Worm (Caenorhabditis elegans) whole organism, L4 larva: ENCODE results near the gene sri-19.
A peak's percentile ranks its signal among the peaks of the same experiment; 100 is the strongest.

Source experiments
- D1046.2 ChIP-seq: fragments of 200-800 bp; sonication (Bioruptor generic); IDR thresholded peaks from 2 replicates; pipeline ENCODE4 v1.3.6; 2022; ENCODE audit warnings: missing genetic modification characterization, missing compliant biosample characterization
- F10B5.3 ChIP-seq: sonication (generic microtip); optimal IDR thresholded peaks from 2 replicates; lab custom pipeline; 2016; ENCODE audit warnings: mild to moderate bottlenecking, missing genetic modification characterization, missing compliant biosample characterization
- F26F4.8 ChIP-seq: fragments of 200-800 bp; sonication (Bioruptor generic); conservative IDR thresholded peaks from 2 replicates; pipeline ENCODE4 v1.3.6; 2022; ENCODE audit warnings: missing genetic modification characterization, missing compliant biosample characterization
- R02D3.7 ChIP-seq: fragments of 150-350 bp; sonication (generic microtip); optimal IDR thresholded peaks from 3 replicates; lab custom pipeline; 2014; ENCODE audit warnings: missing biosample characterization, missing genetic modification characterization
- T20F7.1 ChIP-seq: fragments of 200-800 bp; sonication (Bioruptor generic); optimal IDR thresholded peaks from 2 replicates; lab custom pipeline; 2018; ENCODE audit warnings: mild to moderate bottlenecking, missing genetic modification characterization, missing compliant biosample characterization
- ZK337.2 ChIP-seq: fragments of 200-800 bp; sonication (Bioruptor generic); IDR thresholded peaks from 2 replicates; pipeline ENCODE4 v1.3.6; 2022; ENCODE audit warnings: missing genetic modification reagents, missing genetic modification characterization, missing compliant biosample characterization
- ama-1 ChIP-seq: fragments of 150-350 bp; optimal IDR thresholded peaks from 2 replicates; lab custom pipeline; 2014; ENCODE audit warnings: inconsistent platforms, mixed read lengths
- ceh-28 ChIP-seq: fragments of 150-350 bp; optimal IDR thresholded peaks from 2 replicates; lab custom pipeline; 2014; ENCODE audit warnings: missing biosample characterization, missing genetic modification reagents, missing genetic modification characterization
- ceh-44 ChIP-seq: fragments of 200-800 bp; sonication (Bioruptor generic); IDR thresholded peaks from 2 replicates; pipeline ENCODE4 v1.3.6; 2022; ENCODE audit warnings: missing genetic modification reagents, missing genetic modification characterization, missing compliant biosample characterization
- daf-12 ChIP-seq: fragments of 150-350 bp; optimal IDR thresholded peaks from 2 replicates; lab custom pipeline; 2014; ENCODE audit warnings: missing biosample characterization, missing genetic modification reagents, missing genetic modification characterization
- daf-16 ChIP-seq, 3 experiments: sonication (generic microtip); optimal IDR thresholded peaks; 2 replicates each; lab custom pipeline; 2016 to 2017; ENCODE audit warnings: missing genetic modification characterization in 3 of 3, missing genetic modification reagents in 3 of 3, mild to moderate bottlenecking in 2 of 3, missing compliant biosample characterization in 2 of 3, missing biosample characterization in 1 of 3, moderate library complexity in 1 of 3
- daf-19 ChIP-seq: fragments of 200-800 bp; sonication (Bioruptor generic); conservative IDR thresholded peaks from 2 replicates; pipeline ENCODE4 v1.3.6; 2022; ENCODE audit warnings: missing genetic modification characterization, missing compliant biosample characterization
- daf-8 ChIP-seq: fragments of 200-800 bp; sonication (Bioruptor generic); IDR thresholded peaks from 2 replicates; pipeline ENCODE4 v1.3.6; 2022; ENCODE audit warnings: missing genetic modification characterization, missing compliant biosample characterization
- dmd-6 ChIP-seq: fragments of 200-800 bp; sonication (Bioruptor generic); IDR thresholded peaks from 2 replicates; pipeline ENCODE4 v1.3.6; 2022; ENCODE audit warnings: missing genetic modification reagents, missing genetic modification characterization, missing compliant biosample characterization
- dmd-8 ChIP-seq: fragments of 200-800 bp; sonication (Bioruptor generic); IDR thresholded peaks from 2 replicates; pipeline ENCODE4 v1.3.6; 2022; ENCODE audit warnings: missing genetic modification characterization, missing compliant biosample characterization
- dpl-1 ChIP-seq: fragments of 150-350 bp; optimal IDR thresholded peaks from 2 replicates; lab custom pipeline; 2014; ENCODE audit warnings: missing biosample characterization, missing genetic modification reagents, missing genetic modification characterization
- dve-1 ChIP-seq: sonication (generic microtip); optimal IDR thresholded peaks from 2 replicates; lab custom pipeline; 2017; ENCODE audit warnings: antibody characterized with exemption, mild to moderate bottlenecking, missing genetic modification characterization, missing compliant biosample characterization; ENCODE audit not compliant: insufficient read depth
- egl-27 ChIP-seq: sonication (generic microtip); optimal IDR thresholded peaks from 3 replicates; lab custom pipeline; 2017; ENCODE audit warnings: missing biosample characterization, missing genetic modification reagents, missing genetic modification characterization
- egl-43 ChIP-seq: fragments of 200-800 bp; sonication (Bioruptor generic); IDR thresholded peaks from 2 replicates; pipeline ENCODE4 v1.3.6; 2022; ENCODE audit warnings: missing genetic modification reagents, missing genetic modification characterization, missing compliant biosample characterization
- hif-1 ChIP-seq, 2 experiments: sonication (generic microtip); optimal IDR thresholded peaks; 2 replicates each; lab custom pipeline; 2016 to 2017; ENCODE audit warnings: missing compliant biosample characterization in 2 of 2, missing genetic modification characterization in 2 of 2, missing genetic modification reagents in 2 of 2, missing genotype in 2 of 2, mild to moderate bottlenecking in 1 of 2
- hlh-30 ChIP-seq: sonication (generic microtip); optimal IDR thresholded peaks from 2 replicates; lab custom pipeline; 2017; ENCODE audit warnings: antibody characterized with exemption, mild to moderate bottlenecking, missing genetic modification characterization, missing compliant biosample characterization; ENCODE audit not compliant: insufficient read depth
- lin-38 ChIP-seq: fragments of 200-800 bp; sonication (Bioruptor generic); IDR thresholded peaks from 2 replicates; pipeline ENCODE4 v1.3.6; 2022; ENCODE audit warnings: missing genetic modification reagents, missing genetic modification characterization, missing compliant biosample characterization
- lir-3 ChIP-seq: sonication (generic microtip); optimal IDR thresholded peaks from 2 replicates; lab custom pipeline; 2016; ENCODE audit warnings: mild to moderate bottlenecking, missing genetic modification characterization, missing compliant biosample characterization
- madf-9 ChIP-seq: fragments of 200-800 bp; sonication (Bioruptor generic); conservative IDR thresholded peaks from 2 replicates; pipeline ENCODE4 v1.3.6; 2022; ENCODE audit warnings: missing genetic modification reagents, missing genetic modification characterization, missing compliant biosample characterization
- mxl-2 ChIP-seq: fragments of 200-800 bp; sonication (Bioruptor generic); conservative IDR thresholded peaks from 2 replicates; pipeline ENCODE4 v1.3.6; 2022; ENCODE audit warnings: missing genetic modification reagents, missing genetic modification characterization, missing compliant biosample characterization
- nhr-11 ChIP-seq: fragments of 150-350 bp; optimal IDR thresholded peaks from 2 replicates; lab custom pipeline; 2014; ENCODE audit warnings: missing biosample characterization, missing genetic modification characterization
- nhr-42 ChIP-seq: fragments of 200-800 bp; sonication (Bioruptor generic); IDR thresholded peaks from 2 replicates; pipeline ENCODE4 v1.3.6; 2022; ENCODE audit warnings: missing genetic modification characterization, missing compliant biosample characterization
- nhr-76 ChIP-seq: fragments of 150-350 bp; optimal IDR thresholded peaks from 2 replicates; lab custom pipeline; 2014; ENCODE audit warnings: missing biosample characterization, missing genetic modification characterization
- pha-4 ChIP-seq, 2 experiments: fragments of 150-350 bp in 1 of 2; fragments of 200-800 bp in 1 of 2; sonication (Bioruptor generic) in 1 of 2; IDR thresholded peaks in 1 of 2; optimal IDR thresholded peaks in 1 of 2; 2 replicates each; pipeline versions ENCODE4 v1.3.6 to Lab custom; 2014 to 2022; ENCODE audit warnings: missing genetic modification characterization in 2 of 2, missing genetic modification reagents in 2 of 2, missing biosample characterization in 1 of 2, missing compliant biosample characterization in 1 of 2
- saeg-2 ChIP-seq: fragments of 200-800 bp; sonication (Bioruptor generic); IDR thresholded peaks from 2 replicates; pipeline ENCODE4 v1.3.6; 2022; ENCODE audit warnings: missing genetic modification reagents, missing genetic modification characterization, missing compliant biosample characterization
- set-16 ChIP-seq: fragments of 200-800 bp; sonication (Bioruptor generic); IDR thresholded peaks from 2 replicates; pipeline ENCODE4 v1.3.6; 2022; ENCODE audit warnings: missing genetic modification reagents, missing genetic modification characterization, missing compliant biosample characterization
- skn-1 ChIP-seq: fragments of 150-350 bp; optimal IDR thresholded peaks from 2 replicates; lab custom pipeline; 2014; ENCODE audit warnings: missing biosample characterization, missing genetic modification characterization
- snpc-4 ChIP-seq: fragments of 150-350 bp; optimal IDR thresholded peaks from 2 replicates; lab custom pipeline; 2014; ENCODE audit warnings: missing biosample characterization, missing genetic modification characterization
- tag-97 ChIP-seq: fragments of 200-800 bp; sonication (Bioruptor generic); IDR thresholded peaks from 2 replicates; pipeline ENCODE4 v1.3.6; 2022; ENCODE audit warnings: missing genetic modification characterization, missing compliant biosample characterization
- tra-1 ChIP-seq: fragments of 200-800 bp; sonication (Bioruptor generic); IDR thresholded peaks from 2 replicates; pipeline ENCODE4 v1.3.6; 2022; ENCODE audit warnings: missing genetic modification reagents, missing genetic modification characterization, missing compliant biosample characterization
- unc-39 ChIP-seq: sonication (generic microtip); optimal IDR thresholded peaks from 2 replicates; lab custom pipeline; 2017; ENCODE audit warnings: missing biosample characterization, missing genetic modification characterization
- zag-1 ChIP-seq: fragments of 150-350 bp; optimal IDR thresholded peaks from 2 replicates; lab custom pipeline; 2014; ENCODE audit warnings: missing biosample characterization, missing genetic modification characterization
- zfp-3 ChIP-seq: fragments of 200-800 bp; sonication (Bioruptor generic); conservative IDR thresholded peaks from 2 replicates; pipeline ENCODE4 v1.3.6; 2022; ENCODE audit warnings: missing genetic modification reagents, missing genetic modification characterization, missing compliant biosample characterization
- zip-2 ChIP-seq: fragments of 150-350 bp; optimal IDR thresholded peaks from 2 replicates; lab custom pipeline; 2014; ENCODE audit warnings: missing biosample characterization, missing genetic modification characterization

sri-19 gene

ce11 chrIV:10913081-10913480 lies 45.1 kb upstream of the sri-19 start, which contains the start of gene ZK593.2:
ZK593.2 (plus strand) TSS chrIV:10913381.
- TF ChIP-seq T20F7.1 (GFP tag; lab: Kevin White, UChicago) (no peak), madf-9 (no peak), skn-1 (tag; lab: Kevin White, UChicago) (no peak), R02D3.7 (tag; lab: Kevin White, UChicago) (no peak), zag-1 (no peak), F26F4.8 (GFP tag; lab: Robert Waterston, UW) (no peak), set-16 (GFP tag; lab: Robert Waterston, UW) (no peak), tra-1 (GFP tag; lab: Robert Waterston, UW) (no peak), daf-16 (GFP tag; optimal IDR thresholded peaks at IDR 0.05; lab: Kevin White, UChicago) (no peak), daf-16 (tag; optimal IDR thresholded peaks at IDR 0.05; lab: Kevin White, UChicago) (peak; percentile 8), ceh-28 (tag; lab: Kevin White, UChicago) (no peak), lir-3 (tag; lab: Kevin White, UChicago) (no peak), dve-1 (tag; lab: Kevin White, UChicago) (no peak), nhr-42 (GFP tag; lab: Robert Waterston, UW) (no peak), zfp-3 (no peak), nhr-11 (tag; lab: Kevin White, UChicago) (no peak), daf-12 (no peak), dpl-1 (GFP tag; lab: Kevin White, UChicago) (no peak), tag-97 (GFP tag; lab: Robert Waterston, UW) (no peak), F10B5.3 (tag; lab: Kevin White, UChicago) (no peak), zip-2 (no peak), unc-39 (tag; lab: Kevin White, UChicago) (no peak), dmd-8 (GFP tag; lab: Robert Waterston, UW) (no peak), D1046.2 (no peak), ZK337.2 (GFP tag; lab: Robert Waterston, UW) (no peak), dmd-6 (GFP tag; lab: Robert Waterston, UW) (peak; percentile 7; the same call in 1 of the 2 replicates), egl-43 (GFP tag; lab: Robert Waterston, UW) (no peak), egl-27 (tag; lab: Kevin White, UChicago) (no peak), snpc-4 (tag; lab: Kevin White, UChicago) (no peak), mxl-2 (GFP tag; lab: Robert Waterston, UW) (0 out of 2 replicates have a peak, but pooled peaks have one; percentile 11), daf-19 (GFP tag; lab: Robert Waterston, UW) (no peak), ama-1 (peak; percentile 59), pha-4 (GFP tag; IDR thresholded peaks at IDR 0.05; lab: Robert Waterston, UW) (no peak), pha-4 (tag; optimal IDR thresholded peaks at IDR 0.05; lab: Kevin White, UChicago) (no peak), hlh-30 (tag; lab: Kevin White, UChicago) (no peak), daf-8 (GFP tag; lab: Robert Waterston, UW) (no peak), ceh-44 (GFP tag; lab: Robert Waterston, UW) (no peak), saeg-2 (no peak)

- peak; percentile 29 for TF ChIP-seq dmd-6 (GFP tag; lab: Robert Waterston, UW)
- no peak for TF ChIP-seq nhr-76 (tag; lab: Kevin White, UChicago)
- no peak for TF ChIP-seq tra-1 (GFP tag; lab: Robert Waterston, UW)
- no peak for TF ChIP-seq hif-1 (tag; optimal IDR thresholded peaks at IDR 0.05; lab: Kevin White, UChicago)
- no peak for TF ChIP-seq lin-38 (GFP tag; lab: Robert Waterston, UW)
- TF ChIP-seq, all 104 proteins: peak for 1
These were observed 42.8 kb upstream of the sri-19 start, which contains the start of gene ZK593.3 for ce11 chrIV:10915388-10915787. ZK593.3 (plus strand) TSS chrIV:10915688.
